Fruit fly (Drosophila melanogaster) whole organism, wandering third instar larva: Measurements from ENCODE around the gene RSG7.

Experiments used
- Abd-B ChIP-seq: fragments of >200 bp; optimal IDR thresholded peaks from 2 replicates; lab custom pipeline; 2017; ENCODE audit warnings: missing biosample characterization, missing genetic modification characterization
- GATAd ChIP-seq: sonication (Bioruptor generic); optimal IDR thresholded peaks from 2 replicates; lab custom pipeline; 2016; ENCODE audit warnings: missing biosample characterization, missing genetic modification characterization
- Hr83 ChIP-seq: fragments of 200-300 bp; sonication (Bioruptor generic); optimal IDR thresholded peaks from 2 replicates; lab custom pipeline; 2016; ENCODE audit warnings: missing biosample characterization, mild to moderate bottlenecking, missing genetic modification characterization, moderate library complexity; ENCODE audit not compliant: poor library complexity, severe bottlenecking
- Myc ChIP-seq: fragments of >200 bp; optimal IDR thresholded peaks from 2 replicates; lab custom pipeline; 2017
- Rel ChIP-seq, 2 experiments: fragments of 200-800 bp; sonication (Bioruptor generic) in 1 of 2; optimal IDR thresholded peaks; 2 replicates in 1 of 2; 3 replicates in 1 of 2; lab custom pipeline; 2016 to 2019; ENCODE audit warnings: mild to moderate bottlenecking in 2 of 2, missing biosample characterization in 2 of 2, missing genetic modification characterization in 2 of 2, moderate library complexity in 1 of 2
- Sp1 ChIP-seq: fragments of 200-800 bp; sonication (Bioruptor generic); optimal IDR thresholded peaks from 3 replicates; lab custom pipeline; 2019; ENCODE audit warnings: missing biosample characterization, mild to moderate bottlenecking, missing genetic modification characterization, moderate library complexity
- br ChIP-seq: fragments of 200-800 bp; sonication (Bioruptor generic); optimal IDR thresholded peaks from 2 replicates; lab custom pipeline; 2016; ENCODE audit warnings: missing biosample characterization, missing genetic modification characterization
- brk ChIP-seq: fragments of 200-800 bp; sonication (Bioruptor generic); optimal IDR thresholded peaks from 2 replicates; lab custom pipeline; 2016; ENCODE audit warnings: missing biosample characterization, mild to moderate bottlenecking, missing genetic modification characterization
- h ChIP-seq: fragments of 200-800 bp; sonication (Bioruptor generic); optimal IDR thresholded peaks from 3 replicates; lab custom pipeline; 2016; ENCODE audit warnings: missing biosample characterization, mild to moderate bottlenecking, missing genetic modification characterization
- jim ChIP-seq: fragments of 175-275, 200-325 bp; sonication (Bioruptor generic); optimal IDR thresholded peaks from 2 replicates; lab custom pipeline; 2016; ENCODE audit warnings: missing biosample characterization, mild to moderate bottlenecking, missing genetic modification characterization
- pan ChIP-seq: fragments of >200 bp; optimal IDR thresholded peaks from 2 replicates; lab custom pipeline; 2017
- usp ChIP-seq: fragments of >200 bp; optimal IDR thresholded peaks from 2 replicates; lab custom pipeline; 2017; ENCODE audit warnings: missing biosample characterization, missing genetic modification characterization

- TF ChIP-seq Sp1 (GFP tag; lab: Kevin White, UChicago) (no peak), jim (GFP tag; lab: Kevin White, UChicago) (no peak), h (GFP tag; lab: Kevin White, UChicago) (no peak), brk (GFP tag; lab: Kevin White, UChicago) (no peak), GATAd (no peak), Myc (no peak), usp (GFP tag; lab: Kevin White, UChicago) (no peak), br (GFP tag; lab: Kevin White, UChicago) (no peak), pan (no peak), Rel (GFP tag; optimal IDR thresholded peaks at IDR 0.05; lab: Kevin White, UChicago) (no peak), Rel (tag; optimal IDR thresholded peaks at IDR 0.05; lab: Kevin White, UChicago) (no peak), Hr83 (GFP tag; lab: Kevin White, UChicago) (no peak), Abd-B (GFP tag; lab: Kevin White, UChicago) (no peak)
Measured at dm6 chrX:16889510-16889909, 45.3 kb upstream of the RSG7 start, which contains the start of gene CG13002.
